Worm (Caenorhabditis elegans) whole organism, mixed stage, embryonic: ENCODE measurements around the gene M57.1.
A peak's percentile ranks its signal among the peaks of the same experiment; 100 is the strongest.

ENCODE experiments used
- M03D4.4 ChIP-seq: sonication (generic microtip); optimal IDR thresholded peaks from 2 replicates; lab custom pipeline; 2017; ENCODE audit warnings: mild to moderate bottlenecking, missing genetic modification characterization, missing compliant biosample characterization
- bed-3 ChIP-seq: fragments of 200-800 bp; sonication (Bioruptor generic); optimal IDR thresholded peaks from 3 replicates; lab custom pipeline; 2018; ENCODE audit warnings: mild to moderate bottlenecking, missing genetic modification characterization, moderate library complexity, missing compliant biosample characterization
- blmp-1 ChIP-seq: fragments of 150-350 bp; optimal IDR thresholded peaks from 2 replicates; lab custom pipeline; 2014; ENCODE audit warnings: missing biosample characterization, missing genetic modification characterization
- ceh-39 ChIP-seq: fragments of 150-350 bp; optimal IDR thresholded peaks from 2 replicates; lab custom pipeline; 2014; ENCODE audit warnings: missing biosample characterization, missing genetic modification characterization
- ceh-43 ChIP-seq: fragments of 200-800 bp; sonication (Bioruptor generic); optimal IDR thresholded peaks from 2 replicates; lab custom pipeline; 2018; ENCODE audit warnings: mild to moderate bottlenecking, missing genetic modification characterization, moderate library complexity, missing compliant biosample characterization
- ceh-83 ChIP-seq: fragments of 200-800 bp; sonication (Bioruptor generic); optimal IDR thresholded peaks from 2 replicates; lab custom pipeline; 2018; ENCODE audit warnings: mild to moderate bottlenecking, missing genetic modification characterization, missing compliant biosample characterization
- ces-1 ChIP-seq: fragments of 150-350 bp; optimal IDR thresholded peaks from 2 replicates; lab custom pipeline; 2014; ENCODE audit warnings: missing biosample characterization, missing genetic modification reagents, missing genetic modification characterization
- cnd-1 ChIP-seq: fragments of 200-800 bp; sonication (Bioruptor generic); optimal IDR thresholded peaks from 2 replicates; lab custom pipeline; 2018; ENCODE audit warnings: mild to moderate bottlenecking, missing genetic modification characterization, missing compliant biosample characterization
- drap-1 ChIP-seq: fragments of 200-800 bp; sonication (Bioruptor generic); optimal IDR thresholded peaks from 3 replicates; lab custom pipeline; 2018; ENCODE audit warnings: mild to moderate bottlenecking, missing genetic modification characterization, missing compliant biosample characterization
- elt-1 ChIP-seq: sonication (generic microtip); optimal IDR thresholded peaks from 2 replicates; lab custom pipeline; 2017; ENCODE audit warnings: missing genetic modification characterization, mild to moderate bottlenecking, missing compliant biosample characterization, antibody characterized with exemption, moderate library complexity, borderline replicate concordance; ENCODE audit not compliant: insufficient read depth
- flh-1 ChIP-seq: fragments of 200-800 bp; sonication (Bioruptor generic); optimal IDR thresholded peaks from 2 replicates; lab custom pipeline; 2018; ENCODE audit warnings: mild to moderate bottlenecking, missing genetic modification characterization, moderate library complexity, missing compliant biosample characterization
- ham-2 ChIP-seq: fragments of 200-800 bp; sonication (Bioruptor generic); optimal IDR thresholded peaks from 2 replicates; lab custom pipeline; 2018; ENCODE audit warnings: mild to moderate bottlenecking, missing genetic modification characterization, missing compliant biosample characterization
- hlh-1 ChIP-seq: fragments of 150-350 bp; optimal IDR thresholded peaks from 2 replicates; lab custom pipeline; 2014; ENCODE audit warnings: missing biosample characterization, missing genetic modification reagents, missing genetic modification characterization
- lin-13 ChIP-seq: fragments of 150-350 bp; optimal IDR thresholded peaks from 2 replicates; lab custom pipeline; 2014; ENCODE audit warnings: missing biosample characterization, missing genetic modification characterization
- lin-32 ChIP-seq: fragments of 200-800 bp; sonication (Bioruptor generic); optimal IDR thresholded peaks from 2 replicates; lab custom pipeline; 2018; ENCODE audit warnings: mild to moderate bottlenecking, missing genetic modification characterization, missing compliant biosample characterization
- lsy-2 ChIP-seq: fragments of 150-350 bp; optimal IDR thresholded peaks from 2 replicates; lab custom pipeline; 2014; ENCODE audit warnings: missing biosample characterization, missing genetic modification characterization
- mab-5 ChIP-seq: fragments of 150-350 bp; optimal IDR thresholded peaks from 2 replicates; lab custom pipeline; 2014; ENCODE audit warnings: missing biosample characterization, missing genetic modification characterization
- mep-1 ChIP-seq: fragments of 150-350 bp; optimal IDR thresholded peaks from 2 replicates; lab custom pipeline; 2017; ENCODE audit warnings: missing biosample characterization, missing genetic modification reagents, missing genetic modification characterization, inconsistent platforms
- nhr-12 ChIP-seq: fragments of 150-350 bp; optimal IDR thresholded peaks from 2 replicates; lab custom pipeline; 2014; ENCODE audit warnings: missing biosample characterization, missing genetic modification characterization
- nhr-2 ChIP-seq: fragments of 150-350 bp; optimal IDR thresholded peaks from 2 replicates; lab custom pipeline; 2014; ENCODE audit warnings: missing biosample characterization, missing genetic modification characterization
- nhr-237 ChIP-seq: fragments of 150-350 bp; optimal IDR thresholded peaks from 2 replicates; lab custom pipeline; 2014; ENCODE audit warnings: missing biosample characterization, missing genetic modification characterization
- nhr-28 ChIP-seq: fragments of 150-350 bp; optimal IDR thresholded peaks from 2 replicates; lab custom pipeline; 2014; ENCODE audit warnings: missing biosample characterization, missing genetic modification characterization
- nhr-76 ChIP-seq: sonication (generic microtip); optimal IDR thresholded peaks from 2 replicates; lab custom pipeline; 2017; ENCODE audit warnings: missing biosample characterization, missing genetic modification characterization
- pha-4 ChIP-seq: fragments of 150-350 bp; optimal IDR thresholded peaks from 2 replicates; lab custom pipeline; 2018; ENCODE audit warnings: missing biosample characterization, missing genetic modification reagents, missing genetic modification characterization
- snpc-4 ChIP-seq: fragments of 150-350 bp; optimal IDR thresholded peaks from 2 replicates; lab custom pipeline; 2014; ENCODE audit warnings: missing biosample characterization, missing genetic modification characterization
- sptf-1 ChIP-seq: sonication (generic microtip); optimal IDR thresholded peaks from 2 replicates; lab custom pipeline; 2017; ENCODE audit warnings: mild to moderate bottlenecking, missing genetic modification characterization, moderate library complexity, missing compliant biosample characterization
- tbx-8 ChIP-seq: fragments of 200-800 bp; sonication (Bioruptor generic); optimal IDR thresholded peaks from 2 replicates; lab custom pipeline; 2018; ENCODE audit warnings: mild to moderate bottlenecking, missing genetic modification characterization, moderate library complexity, missing compliant biosample characterization
- unc-62 ChIP-seq: fragments of 150-350 bp; optimal IDR thresholded peaks from 2 replicates; lab custom pipeline; 2014; ENCODE audit warnings: missing biosample characterization, missing genetic modification reagents, missing genetic modification characterization
- zip-8 ChIP-seq: fragments of 150-350 bp; optimal IDR thresholded peaks from 2 replicates; lab custom pipeline; 2014; ENCODE audit warnings: missing biosample characterization, missing genetic modification characterization
- ztf-11 ChIP-seq: fragments of 150-350 bp; optimal IDR thresholded peaks from 2 replicates; lab custom pipeline; 2014; ENCODE audit warnings: missing biosample characterization, missing genetic modification characterization

M57.1 gene

ce11 chrIV:3532167-3532566 is at the start of gene M57.1:
Gene M57.1 (plus strand): TSS chrIV:3532467.
- TF ChIP-seq ceh-39 (tag; lab: Kevin White, UChicago) = no peak
- no peak for TF ChIP-seq blmp-1 (tag; lab: Kevin White, UChicago)
- no peak for TF ChIP-seq ceh-83 (GFP tag; lab: Kevin White, UChicago)
- no peak for TF ChIP-seq lsy-2
- no peak for TF ChIP-seq sptf-1

DNA sequence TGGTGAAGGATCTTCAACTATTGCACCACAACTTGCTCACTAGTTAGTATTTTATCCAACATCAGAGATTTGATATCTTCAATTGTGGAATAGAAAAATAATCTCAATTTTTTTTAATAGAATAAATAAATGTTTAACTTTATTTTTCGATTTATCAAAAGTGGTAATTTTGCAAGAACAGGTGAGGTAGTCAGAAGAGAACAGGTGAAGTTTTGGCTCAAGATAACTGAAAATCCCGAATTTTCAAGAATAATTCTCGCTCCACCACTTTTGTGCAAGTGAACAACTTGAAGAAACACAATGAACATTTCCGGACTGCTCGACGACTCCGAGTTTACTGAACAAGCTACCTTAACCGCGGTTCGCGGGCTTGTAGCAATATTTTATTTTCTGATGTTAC is 40.8 kb upstream of the M57.1 start, which contains the start of gene srz-78:
srz-78 (plus strand) TSS at position 301 of the 400 bp plus-strand sequence.
- TF ChIP-seq M03D4.4 (tag; lab: Kevin White, UChicago) (no peak), ceh-43 (GFP tag; lab: Kevin White, UChicago) (no peak), ceh-39 (tag; lab: Kevin White, UChicago) (no peak), bed-3 (GFP tag; lab: Kevin White, UChicago) (no peak)

- no peak for TF ChIP-seq flh-1 (GFP tag; lab: Kevin White, UChicago)
These were observed 39.0 kb upstream of the M57.1 start, which contains the start of gene srz-79 for ce11 chrIV:3493310-3493709. Gene srz-79 (plus strand): TSS chrIV:3493610.

ce11 chrIV:3496358-3496757 is 35.9 kb upstream of the M57.1 start, which contains the start of gene C09G12.17:
Gene C09G12.17 (minus strand): TSS chrIV:3496458.
- TF ChIP-seq mep-1 (tag; lab: Kevin White, UChicago) = no peak
- TF ChIP-seq hlh-1 (tag; lab: Kevin White, UChicago) = no peak

DNA sequence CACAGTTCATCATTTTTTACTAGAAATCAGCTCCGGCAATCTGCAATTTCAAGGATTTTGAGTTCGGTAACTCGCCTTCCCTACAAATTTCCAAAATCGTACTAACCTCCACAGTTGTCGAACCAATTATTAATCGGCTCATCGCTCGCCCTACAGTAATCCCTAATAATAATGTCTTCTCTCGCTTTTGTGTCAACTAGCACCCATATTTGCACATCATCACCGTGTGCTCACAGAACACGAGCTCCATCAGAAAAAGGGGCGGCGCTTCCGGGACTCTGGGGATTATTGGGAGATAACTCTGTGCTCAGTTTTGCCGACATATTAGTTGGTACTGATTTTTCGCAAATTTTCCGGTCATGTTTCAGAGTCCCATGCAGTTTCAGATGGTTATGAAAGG is 34.4 kb upstream of the M57.1 start, which contains the start of gene ceh-53:
ceh-53 (plus strand) TSS at position 301 of the 400 bp plus-strand sequence.
- no peak for TF ChIP-seq zip-8
- no peak for TF ChIP-seq pha-4
- TF ChIP-seq drap-1 (GFP tag; lab: Kevin White, UChicago) = no peak
- no peak for TF ChIP-seq nhr-2 (tag; lab: Kevin White, UChicago)
- TF ChIP-seq ztf-11 (tag; lab: Kevin White, UChicago) = no peak
- no peak for TF ChIP-seq lin-32 (GFP tag; lab: Kevin White, UChicago)
- TF ChIP-seq ces-1 = no peak
- no peak for TF ChIP-seq hlh-1 (tag; lab: Kevin White, UChicago)
- TF ChIP-seq ceh-43 (GFP tag; lab: Kevin White, UChicago) = no peak
- no peak for TF ChIP-seq ceh-83 (GFP tag; lab: Kevin White, UChicago)
- no peak for TF ChIP-seq nhr-76 (tag; lab: Kevin White, UChicago)
- no peak for TF ChIP-seq M03D4.4 (tag; lab: Kevin White, UChicago)
- no peak for TF ChIP-seq ham-2 (GFP tag; lab: Kevin White, UChicago)
- TF ChIP-seq blmp-1 (tag; lab: Kevin White, UChicago) = no peak
- no peak for TF ChIP-seq lsy-2
- no peak for TF ChIP-seq unc-62 (GFP tag; lab: Kevin White, UChicago)

DNA sequence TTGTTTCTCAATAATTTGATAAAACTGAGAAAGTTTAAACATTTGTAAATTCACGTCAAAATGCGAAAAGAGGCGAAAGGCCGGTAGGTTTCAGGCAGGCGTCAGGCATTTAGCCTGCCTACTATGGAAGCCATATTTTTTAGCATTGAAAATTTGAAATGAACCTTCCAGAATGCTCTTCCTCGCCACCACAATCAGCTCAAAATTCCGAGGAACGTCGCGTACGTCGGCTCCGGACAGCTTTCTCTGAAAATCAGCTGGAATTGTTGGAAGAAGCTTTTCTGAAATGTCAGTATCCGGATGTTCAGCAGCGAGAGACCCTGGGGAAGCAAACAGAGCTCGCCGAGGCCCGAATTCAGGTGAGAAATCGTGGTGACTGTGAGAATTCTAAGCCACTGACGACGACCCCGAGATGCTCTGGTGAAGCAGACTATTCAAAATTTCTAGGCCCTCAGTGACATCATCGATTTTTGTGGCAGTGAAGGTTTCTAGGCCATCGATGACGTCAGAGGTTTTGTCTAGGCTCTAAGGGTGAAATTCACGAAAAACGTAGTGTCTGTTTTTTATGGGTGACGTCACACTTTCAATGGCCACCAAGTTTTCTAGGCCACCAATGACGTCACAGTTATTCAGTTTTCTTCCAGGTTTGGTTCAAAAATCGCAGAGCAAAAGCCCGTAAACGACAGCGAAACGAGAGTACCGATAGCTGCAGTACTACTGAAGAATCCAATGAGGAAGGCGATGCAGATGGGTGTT is 30.1 kb upstream of the M57.1 start:
- TF ChIP-seq nhr-28 = no peak
- TF ChIP-seq ztf-11 (tag; lab: Kevin White, UChicago) = no peak
- TF ChIP-seq pha-4 = no peak
- TF ChIP-seq ceh-83 (GFP tag; lab: Kevin White, UChicago) = no peak
- peak; percentile 98 for TF ChIP-seq zip-8

ce11 chrIV:3504144-3504543 is 28.1 kb upstream of the M57.1 start, which contains the start of gene srz-83:
Gene srz-83 (plus strand): TSS chrIV:3504444.
- TF ChIP-seq sptf-1 (no peak), tbx-8 (GFP tag; lab: Kevin White, UChicago) (no peak), unc-62 (GFP tag; lab: Kevin White, UChicago) (no peak), mep-1 (tag; lab: Kevin White, UChicago) (no peak), lin-13 (no peak), hlh-1 (tag; lab: Kevin White, UChicago) (no peak), M03D4.4 (tag; lab: Kevin White, UChicago) (no peak), snpc-4 (tag; lab: Kevin White, UChicago) (no peak), cnd-1 (tag; lab: Kevin White, UChicago) (no peak), nhr-12 (no peak), nhr-237 (tag; lab: Kevin White, UChicago) (no peak), mab-5 (tag; lab: Kevin White, UChicago) (no peak), lin-32 (GFP tag; lab: Kevin White, UChicago) (no peak), ceh-43 (GFP tag; lab: Kevin White, UChicago) (no peak), lsy-2 (no peak), elt-1 (tag; lab: Kevin White, UChicago) (no peak), ztf-11 (tag; lab: Kevin White, UChicago) (no peak)
